Fruit fly (Drosophila melanogaster) whole organism, embryonic: ENCODE measurements around the gene CG14017.

ENCODE experiments used
- CG12155 ChIP-seq: fragments of 200-800 bp; sonication (Bioruptor generic); optimal IDR thresholded peaks from 3 replicates; lab custom pipeline; 2016; ENCODE audit warnings: missing biosample characterization, missing genetic modification characterization
- CG12659 ChIP-seq: fragments of 200-800 bp; sonication (Bioruptor generic); optimal IDR thresholded peaks from 3 replicates; lab custom pipeline; 2017; ENCODE audit warnings: mild to moderate bottlenecking, missing biosample characterization, missing genetic modification reagents, missing genetic modification characterization
- CG14860 ChIP-seq: fragments of 200-800 bp; sonication (Bioruptor generic); IDR thresholded peaks from 3 replicates; pipeline ENCODE4 v1.3.6; 2022; ENCODE audit warnings: missing biosample characterization, missing genetic modification characterization; ENCODE audit not compliant: partially characterized antibody
- CG2129 ChIP-seq: fragments of 200-800 bp; sonication (Bioruptor generic); IDR thresholded peaks from 2 replicates; pipeline ENCODE4 v1.3.6; 2022; ENCODE audit warnings: missing biosample characterization, missing genetic modification characterization; ENCODE audit not compliant: partially characterized antibody
- Hmr ChIP-seq: fragments of 200-800 bp; sonication (Bioruptor generic); optimal IDR thresholded peaks from 3 replicates; lab custom pipeline; 2017; ENCODE audit warnings: mild to moderate bottlenecking, missing biosample characterization, missing genetic modification reagents, missing genetic modification characterization
- Optix ChIP-seq: fragments of 200-800 bp; sonication (Bioruptor generic); IDR thresholded peaks from 3 replicates; pipeline ENCODE4 v1.3.6; 2022; ENCODE audit warnings: missing biosample characterization, missing genetic modification characterization
- bbx ChIP-seq: fragments of 200-800 bp; sonication (Bioruptor generic); IDR thresholded peaks from 2 replicates; pipeline ENCODE4 v1.3.6; 2022; ENCODE audit warnings: missing biosample characterization, missing genetic modification characterization; ENCODE audit not compliant: partially characterized antibody
- chinmo ChIP-seq: fragments of 200-800 bp; sonication (Bioruptor generic); IDR thresholded peaks from 4 replicates; pipeline ENCODE4 v1.3.6; 2022; ENCODE audit warnings: missing biosample characterization, missing genetic modification characterization; ENCODE audit not compliant: partially characterized antibody
- so ChIP-seq: fragments of 200-800 bp; sonication (Bioruptor generic); IDR thresholded peaks from 3 replicates; pipeline ENCODE4 v1.3.6; 2022; ENCODE audit warnings: missing biosample characterization, missing genetic modification characterization
- sob ChIP-seq: fragments of 200-800 bp; sonication (Bioruptor generic); IDR thresholded peaks from 2 replicates; pipeline ENCODE4 v1.3.6; 2022; ENCODE audit warnings: missing biosample characterization, missing genetic modification characterization

DNA sequence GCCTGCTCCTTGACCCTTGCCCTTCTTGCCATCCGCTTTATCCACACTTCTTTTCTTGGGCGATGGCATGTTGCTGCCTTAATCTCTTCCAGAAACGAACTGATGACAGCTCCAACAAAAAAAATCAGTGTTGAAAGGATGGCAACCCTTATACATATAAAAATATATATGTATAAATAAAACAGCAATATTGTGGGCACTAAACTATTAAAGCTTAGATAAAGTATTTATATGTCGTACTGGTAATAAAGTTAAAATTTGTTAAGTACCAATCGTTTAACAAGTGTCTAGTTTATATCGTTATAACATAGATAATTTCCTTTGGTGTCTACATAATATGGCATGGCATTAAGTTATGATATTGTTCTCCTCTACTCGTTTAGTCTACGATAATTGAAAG is 17.0 kb upstream of the CG14017 start, which contains the start of gene tomb:
- TF ChIP-seq Hmr (GFP tag; lab: Kevin White, UChicago), result no peak
- no peak for TF ChIP-seq CG2129 (GFP tag; lab: Robert Waterston, UW)
- no peak for TF ChIP-seq Optix (GFP tag; lab: Robert Waterston, UW)
- no peak for TF ChIP-seq CG14860 (GFP tag; lab: Robert Waterston, UW)
- no peak for TF ChIP-seq sob (GFP tag; lab: Robert Waterston, UW)
- TF ChIP-seq CG12155 (GFP tag; lab: Kevin White, UChicago), result no peak
- TF ChIP-seq bbx, result no peak
- TF ChIP-seq CG12659 (GFP tag; lab: Kevin White, UChicago), result no peak
- no peak for TF ChIP-seq so (GFP tag; lab: Robert Waterston, UW)
- TF ChIP-seq chinmo (GFP tag; lab: Robert Waterston, UW), result no peak
